Fruit fly (Drosophila melanogaster) whole organism, wandering third instar larva: Measurements from ENCODE around the gene ry.
A peak's percentile ranks its signal among the peaks of the same experiment; 100 is the strongest.

ENCODE experiments used
- Abd-B ChIP-seq: fragments of >200 bp; optimal IDR thresholded peaks from 2 replicates; lab custom pipeline; 2017; ENCODE audit warnings: missing biosample characterization, missing genetic modification characterization
- CG32264 ChIP-seq: fragments of 200-800 bp; sonication (Bioruptor generic); optimal IDR thresholded peaks from 2 replicates; lab custom pipeline; 2016; ENCODE audit warnings: missing biosample characterization, missing genetic modification characterization
- CG9705 ChIP-seq: fragments of 200-800 bp; sonication (Bioruptor generic); optimal IDR thresholded peaks from 2 replicates; lab custom pipeline; 2018; ENCODE audit warnings: missing biosample characterization, mild to moderate bottlenecking, missing genetic modification characterization
- CrebA ChIP-seq: fragments of 200-800 bp; sonication (Bioruptor generic); optimal IDR thresholded peaks from 2 replicates; lab custom pipeline; 2016; ENCODE audit warnings: missing biosample characterization, mild to moderate bottlenecking, missing genetic modification characterization, borderline replicate concordance
- Dfd ChIP-seq: fragments of >200 bp; optimal IDR thresholded peaks from 2 replicates; lab custom pipeline; 2017; ENCODE audit warnings: missing biosample characterization, missing genetic modification characterization
- Dif ChIP-seq: fragments of 200-275, 200-300 bp; sonication (Bioruptor generic); optimal IDR thresholded peaks from 2 replicates; lab custom pipeline; 2018; ENCODE audit warnings: missing biosample characterization, missing genetic modification characterization; ENCODE audit not compliant: partially characterized antibody
- GATAd ChIP-seq: sonication (Bioruptor generic); optimal IDR thresholded peaks from 2 replicates; lab custom pipeline; 2016; ENCODE audit warnings: missing biosample characterization, missing genetic modification characterization
- HLH106 ChIP-seq: fragments of 200-800 bp; optimal IDR thresholded peaks from 3 replicates; lab custom pipeline; 2019; ENCODE audit warnings: missing biosample characterization, mild to moderate bottlenecking, missing genetic modification characterization, moderate library complexity
- Hnf4 ChIP-seq: fragments of 200-800 bp; sonication (Bioruptor generic); optimal IDR thresholded peaks from 2 replicates; lab custom pipeline; 2016; ENCODE audit warnings: missing biosample characterization, mild to moderate bottlenecking, missing genetic modification characterization
- Hr83 ChIP-seq: fragments of 200-300 bp; sonication (Bioruptor generic); optimal IDR thresholded peaks from 2 replicates; lab custom pipeline; 2016; ENCODE audit warnings: missing biosample characterization, mild to moderate bottlenecking, missing genetic modification characterization, moderate library complexity; ENCODE audit not compliant: poor library complexity, severe bottlenecking
- Jra ChIP-seq: sonication (Bioruptor generic); optimal IDR thresholded peaks from 2 replicates; lab custom pipeline; 2016; ENCODE audit warnings: missing biosample characterization, missing genetic modification characterization
- N ChIP-seq: fragments of >200 bp; optimal IDR thresholded peaks from 2 replicates; lab custom pipeline; 2018; ENCODE audit warnings: missing biosample characterization, missing external identifiers, missing genetic modification characterization
- OdsH ChIP-seq: fragments of 200-800 bp; sonication (Bioruptor generic); optimal IDR thresholded peaks from 2 replicates; lab custom pipeline; 2016; ENCODE audit warnings: missing biosample characterization, mild to moderate bottlenecking, missing genetic modification characterization
- Rel ChIP-seq, 2 experiments: fragments of 200-800 bp; sonication (Bioruptor generic) in 1 of 2; optimal IDR thresholded peaks; 2 replicates in 1 of 2; 3 replicates in 1 of 2; lab custom pipeline; 2016 to 2019; ENCODE audit warnings: mild to moderate bottlenecking in 2 of 2, missing biosample characterization in 2 of 2, missing genetic modification characterization in 2 of 2, moderate library complexity in 1 of 2
- brk ChIP-seq: fragments of 200-800 bp; sonication (Bioruptor generic); optimal IDR thresholded peaks from 2 replicates; lab custom pipeline; 2016; ENCODE audit warnings: missing biosample characterization, mild to moderate bottlenecking, missing genetic modification characterization
- dl ChIP-seq, 2 experiments: fragments of 175-275, 200-275 bp in 1 of 2; fragments of 200-275 bp in 1 of 2; sonication (Bioruptor generic); optimal IDR thresholded peaks; lab custom pipeline; 2018; ENCODE audit warnings: mild to moderate bottlenecking in 2 of 2, missing biosample characterization in 2 of 2, missing genetic modification characterization in 2 of 2, moderate library complexity in 2 of 2; ENCODE audit not compliant: partially characterized antibody in 2 of 2, insufficient read depth in 1 of 2
- dmrt93B ChIP-seq: fragments of 200-800 bp; sonication (Bioruptor generic); optimal IDR thresholded peaks from 2 replicates; lab custom pipeline; 2018; ENCODE audit warnings: missing biosample characterization, mild to moderate bottlenecking, missing genetic modification characterization
- ey ChIP-seq: fragments of 200-800 bp; sonication (Bioruptor generic); optimal IDR thresholded peaks from 2 replicates; lab custom pipeline; 2016; ENCODE audit warnings: missing biosample characterization, missing genetic modification characterization
- foxo ChIP-seq, 2 experiments: fragments of 200-800 bp; sonication (Bioruptor generic); optimal IDR thresholded peaks; 2 replicates in 1 of 2; 3 replicates in 1 of 2; lab custom pipeline; 2016 to 2017; ENCODE audit warnings: missing biosample characterization in 2 of 2, missing genetic modification characterization in 2 of 2
- fru ChIP-seq: fragments of 200-800 bp; sonication (Bioruptor generic); optimal IDR thresholded peaks from 3 replicates; lab custom pipeline; 2016; ENCODE audit warnings: missing biosample characterization, mild to moderate bottlenecking, missing genetic modification characterization
- h ChIP-seq: fragments of 200-800 bp; sonication (Bioruptor generic); optimal IDR thresholded peaks from 3 replicates; lab custom pipeline; 2016; ENCODE audit warnings: missing biosample characterization, mild to moderate bottlenecking, missing genetic modification characterization
- pan ChIP-seq: fragments of >200 bp; optimal IDR thresholded peaks from 2 replicates; lab custom pipeline; 2017
- psq ChIP-seq: fragments of 200-800 bp; sonication (Bioruptor generic); optimal IDR thresholded peaks from 3 replicates; lab custom pipeline; 2017; ENCODE audit warnings: missing biosample characterization, mild to moderate bottlenecking, missing genetic modification characterization, moderate library complexity
- sage ChIP-seq: fragments of 200-800 bp; sonication (Bioruptor generic); optimal IDR thresholded peaks from 2 replicates; lab custom pipeline; 2016; ENCODE audit warnings: missing biosample characterization, mild to moderate bottlenecking, missing genetic modification characterization
- sv ChIP-seq: fragments of 200-800 bp; sonication (Bioruptor generic); optimal IDR thresholded peaks from 3 replicates; lab custom pipeline; 2016; ENCODE audit warnings: missing biosample characterization, missing genetic modification characterization
- tai ChIP-seq: sonication (Bioruptor generic); optimal IDR thresholded peaks from 2 replicates; lab custom pipeline; 2016; ENCODE audit warnings: missing biosample characterization, missing genetic modification characterization

Gene ry

DNA sequence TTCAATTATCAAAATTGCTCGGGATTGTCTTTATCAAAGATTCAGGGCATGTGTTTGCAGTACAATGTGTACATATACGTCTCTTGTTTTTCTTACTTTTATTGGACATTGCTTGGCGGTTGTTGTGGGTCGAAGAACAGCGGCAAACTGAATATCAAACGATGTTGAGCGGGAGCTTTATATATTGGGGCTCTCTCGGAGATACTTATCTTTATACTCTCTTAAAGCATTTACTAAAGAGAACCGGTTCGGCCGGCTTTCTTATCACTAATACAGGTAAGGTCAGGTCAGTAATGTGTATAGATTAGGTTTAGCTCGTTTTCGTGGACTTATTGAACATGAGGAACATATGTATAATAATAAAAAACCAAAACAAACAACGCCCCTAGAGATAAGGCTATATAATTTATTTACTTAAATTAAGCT, 19.0 kb downstream of the ry start, which contains the start of gene CG7966 (continued):
- TF ChIP-seq ey (GFP tag; lab: Kevin White, UChicago) (no peak), foxo (GFP tag; optimal IDR thresholded peaks at IDR 0.05; lab: Kevin White, UChicago) (peak in 1 of 2 experiments; percentile 92), pan (lab: Kevin White, UChicago) (no peak), OdsH (GFP tag; lab: Kevin White, UChicago) (peak; percentile 35), brk (GFP tag; lab: Kevin White, UChicago) (no peak), fru (GFP tag; lab: Kevin White, UChicago) (no peak), CrebA (GFP tag; lab: Kevin White, UChicago) (no peak)

DNA sequence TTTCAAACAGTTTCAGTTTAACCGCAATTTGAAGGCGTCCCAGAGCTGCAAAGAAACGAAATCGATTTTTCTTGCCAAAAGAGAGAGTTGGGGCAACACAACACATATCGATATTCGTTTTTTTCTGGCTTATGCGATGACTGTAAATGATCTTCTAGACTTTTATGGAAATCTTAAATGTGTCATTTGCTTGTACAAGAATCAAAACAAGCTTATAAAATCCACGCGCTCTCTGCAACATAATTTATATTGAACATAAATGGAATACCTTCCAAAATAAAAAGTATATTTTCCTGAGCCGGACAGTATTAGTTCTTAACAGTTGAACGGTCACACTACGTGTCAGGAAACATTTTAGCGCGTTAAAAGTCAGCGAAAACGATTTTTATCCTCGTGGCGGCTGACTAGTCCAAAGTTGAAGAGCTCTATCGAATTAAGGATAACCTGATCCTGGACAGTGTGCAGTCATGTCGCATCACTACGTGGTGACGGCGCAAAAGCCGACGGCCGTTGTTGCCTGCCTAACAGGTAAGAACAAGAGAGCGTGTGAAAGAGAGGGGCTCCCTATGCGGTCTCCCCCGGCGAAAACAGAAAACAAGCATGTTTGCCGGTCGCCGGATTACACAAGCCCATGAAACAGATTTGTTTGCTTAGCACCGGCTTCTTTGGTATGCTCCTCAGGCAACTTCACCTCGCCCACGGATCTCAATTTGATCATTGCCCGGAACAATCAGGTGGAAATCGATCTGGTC, 19.8 kb downstream of the ry start, which contains the start of gene pic:
Gene pic, plus strand, starts transcription at position 304 of the 752 bp plus-strand sequence.
- TF ChIP-seq Rel (GFP tag; optimal IDR thresholded peaks at IDR 0.05; lab: Kevin White, UChicago) (no peak), Rel (tag; optimal IDR thresholded peaks at IDR 0.05; lab: Kevin White, UChicago) (no peak), Hr83 (GFP tag; lab: Kevin White, UChicago) (peak; percentile 74), tai (no peak), CrebA (GFP tag; lab: Kevin White, UChicago) (no peak), Dfd (no peak)

DNA sequence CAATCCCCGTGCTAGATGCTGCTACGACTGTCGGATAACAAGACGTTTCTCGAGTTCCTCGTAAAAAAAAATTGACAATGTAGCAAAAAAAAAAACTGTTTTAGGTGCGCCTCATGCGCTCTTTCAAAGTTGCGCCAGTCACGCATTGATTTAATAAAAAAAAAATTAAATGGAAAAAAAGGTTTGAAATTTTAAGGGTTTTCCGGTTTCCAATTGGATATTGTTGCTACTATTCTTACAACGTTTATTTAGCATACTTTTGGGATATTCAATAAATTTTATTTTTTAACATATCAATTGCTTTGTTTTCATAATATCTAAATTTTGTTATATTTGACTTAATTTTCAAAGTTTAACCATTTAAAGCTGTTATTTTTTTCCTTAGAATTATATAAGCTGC, 24.2 kb downstream of the ry start:
- TF ChIP-seq Rel (GFP tag; optimal IDR thresholded peaks at IDR 0.05; lab: Kevin White, UChicago) (no peak), Rel (tag; optimal IDR thresholded peaks at IDR 0.05; lab: Kevin White, UChicago) (no peak), psq (GFP tag; lab: Kevin White, UChicago) (no peak), h (GFP tag; lab: Kevin White, UChicago) (no peak), sage (GFP tag; lab: Kevin White, UChicago) (no peak), HLH106 (tag; lab: Kevin White, UChicago) (no peak), N (GFP tag; lab: Kevin White, UChicago) (no peak)

DNA sequence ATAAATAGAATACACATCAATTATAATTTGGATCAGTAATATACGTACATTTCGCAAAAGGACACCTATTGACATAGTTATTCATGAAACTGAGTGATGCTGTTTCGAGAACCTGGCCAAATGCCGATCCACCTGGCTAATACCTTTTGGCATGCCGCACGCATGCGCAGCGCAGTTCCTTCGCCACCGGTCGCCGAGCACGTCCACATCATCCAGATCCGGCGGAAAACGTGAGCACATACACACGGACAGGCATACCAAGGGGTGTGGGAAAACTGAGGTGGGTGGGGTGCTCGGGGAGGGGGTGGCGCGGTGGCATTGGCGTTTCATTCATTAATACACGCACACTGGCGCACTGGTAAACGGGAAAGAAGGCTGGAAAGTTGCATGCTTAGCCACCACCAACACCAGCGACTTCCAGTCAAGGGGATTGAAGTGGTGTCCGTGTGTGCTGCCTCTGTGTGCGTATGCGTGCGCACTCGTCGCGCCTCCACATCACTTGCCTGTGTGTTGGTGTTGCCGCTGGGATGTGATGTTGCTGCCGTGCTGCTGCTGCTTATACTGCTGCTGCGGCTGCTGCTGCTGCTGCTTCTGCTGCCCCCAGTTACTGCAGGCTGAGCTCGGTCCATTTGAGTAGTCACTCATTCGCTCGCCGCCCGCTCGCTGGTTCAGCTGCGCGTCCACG, 24.9 kb downstream of the ry start, which contains the start of gene sim:
Gene sim, plus strand, starts transcription at position 635 of the 685 bp plus-strand sequence.
- TF ChIP-seq dmrt93B (GFP tag; lab: Kevin White, UChicago) (no peak), sage (GFP tag; lab: Kevin White, UChicago) (no peak), Jra (GFP tag; lab: Kevin White, UChicago) (no peak), pan (lab: Kevin White, UChicago) (no peak), Rel (GFP tag; optimal IDR thresholded peaks at IDR 0.05; lab: Kevin White, UChicago) (no peak), Rel (tag; optimal IDR thresholded peaks at IDR 0.05; lab: Kevin White, UChicago) (no peak), CrebA (GFP tag; lab: Kevin White, UChicago) (no peak), CG9705 (GFP tag; lab: Kevin White, UChicago) (no peak), CG32264 (no peak), Hnf4 (GFP tag; lab: Kevin White, UChicago) (no peak), Hr83 (GFP tag; lab: Kevin White, UChicago) (no peak), tai (no peak), Abd-B (GFP tag; lab: Kevin White, UChicago) (no peak), dl (GFP tag; optimal IDR thresholded peaks at IDR 0.05; lab: Kevin White, UChicago; ENCODE audit: insufficient read depth in 1 of 2, partially characterized antibody in 2 of 2) (no peak), GATAd (GFP tag; lab: Kevin White, UChicago) (no peak), foxo (GFP tag; optimal IDR thresholded peaks at IDR 0.05; lab: Kevin White, UChicago) (no peak), Dif (GFP tag; lab: Kevin White, UChicago) (no peak), sv (GFP tag; lab: Kevin White, UChicago) (no peak), psq (GFP tag; lab: Kevin White, UChicago) (no peak)
